Fruit fly (Drosophila melanogaster): ENCODE measurements around the gene rtp.

The rtp gene

DNA sequence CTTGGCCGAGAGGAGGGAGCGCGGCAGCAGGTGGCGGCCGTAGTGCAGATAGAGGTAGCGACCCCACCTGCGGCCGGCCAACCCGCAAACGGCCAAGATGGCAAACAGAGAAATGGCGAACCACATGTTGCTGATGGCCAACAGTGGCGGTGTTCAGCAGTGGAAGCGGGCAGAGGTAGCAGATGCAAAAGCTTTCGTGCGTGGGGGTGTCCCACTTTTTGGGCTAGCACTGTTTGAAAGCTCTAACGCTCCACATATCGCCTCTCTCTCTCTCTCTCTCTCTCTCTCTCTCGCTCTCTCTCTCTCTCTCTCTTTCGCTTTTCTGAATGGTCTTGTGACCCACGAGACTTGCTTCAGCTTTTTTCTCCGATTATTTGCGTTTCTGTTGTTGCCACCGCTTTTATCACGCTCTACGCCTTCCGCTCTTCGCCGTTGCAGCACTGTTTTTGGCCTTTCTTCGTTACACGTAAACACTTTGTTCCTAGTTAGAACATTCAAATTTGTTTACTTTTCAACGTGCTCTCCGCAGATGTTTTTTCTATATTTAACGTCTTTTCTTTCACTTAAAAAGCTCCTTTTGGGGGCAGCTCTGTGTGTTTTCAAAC, 45.7 kb upstream of the rtp start:
- TF ChIP-seq tgo (GFP tag; IDR thresholded peaks at IDR 0.05) (peak; percentile 28; the same call in 1 of the 3 replicates), zen2 (GFP tag; IDR thresholded peaks at IDR 0.05; ENCODE audit: partially characterized antibody) (peak; percentile 71; the same call in 2 of the 3 replicates), Sin3A (optimal IDR thresholded peaks at IDR 0.05) (no peak), HmgZ (tag; optimal IDR thresholded peaks at IDR 0.05) (peak; percentile 27), CG9727 (GFP tag; optimal IDR thresholded peaks at IDR 0.05) (no peak), fd64A (GFP tag; optimal IDR thresholded peaks at IDR 0.05) (no peak), pum (GFP tag; optimal IDR thresholded peaks at IDR 0.05) (no peak), Fer1 (GFP tag; optimal IDR thresholded peaks at IDR 0.05) (no peak), Atf6 (GFP tag; IDR thresholded peaks at IDR 0.05) (peak; percentile 47; the same call in 1 of the 2 replicates), ERR (GFP tag; optimal IDR thresholded peaks at IDR 0.05) (peak; percentile 24), da (GFP tag; optimal IDR thresholded peaks at IDR 0.05) (no peak), CG34224 (GFP tag; IDR thresholded peaks at IDR 0.05; ENCODE audit: partially characterized antibody) (0 out of 3 replicates have a peak, but pooled peaks have one; percentile 32), eyg (GFP tag; optimal IDR thresholded peaks at IDR 0.05) (no peak), vnd (GFP tag; IDR thresholded peaks at IDR 0.05; ENCODE audit: partially characterized antibody) (no peak), Scr (GFP tag; IDR thresholded peaks at IDR 0.05; ENCODE audit: partially characterized antibody) (no peak), CG14441 (GFP tag; IDR thresholded peaks at IDR 0.05) (0 out of 2 replicates have a peak, but pooled peaks have one; percentile 12), Eip74EF (GFP tag; optimal IDR thresholded peaks at IDR 0.05) (no peak), chn (GFP tag; optimal IDR thresholded peaks at IDR 0.05) (no peak), Abd-B (GFP tag; optimal IDR thresholded peaks at IDR 0.05) (no peak), inv (GFP tag; IDR thresholded peaks at IDR 0.05; ENCODE audit: partially characterized antibody) (peak; percentile 19; the same call in 1 of the 2 replicates), Dll (GFP tag; IDR thresholded peaks at IDR 0.05; ENCODE audit: partially characterized antibody) (0 out of 4 replicates have a peak, but pooled peaks have one; percentile 31), shn (GFP tag; optimal IDR thresholded peaks at IDR 0.05) (peak; percentile 32), Taf1 (GFP tag; IDR thresholded peaks at IDR 0.05) (peak; percentile 45; the same call in 1 of the 2 replicates), CG7786 (GFP tag; optimal IDR thresholded peaks at IDR 0.05) (no peak), maf-S (GFP tag; optimal IDR thresholded peaks at IDR 0.05) (no peak), H2.0 (GFP tag; IDR thresholded peaks at IDR 0.05) (peak; percentile 34; the same call in 1 of the 2 replicates), ind (GFP tag; optimal IDR thresholded peaks at IDR 0.05) (peak; percentile 3), gce (GFP tag; IDR thresholded peaks at IDR 0.05) (peak; percentile 49; the same call in 1 of the 3 replicates), MBD-R2 (GFP tag; IDR thresholded peaks at IDR 0.05) (peak; percentile 32; the same call in 1 of the 2 replicates), Opbp (GFP tag; IDR thresholded peaks at IDR 0.05; ENCODE audit: partially characterized antibody) (0 out of 3 replicates have a peak, but pooled peaks have one; percentile 35), lola (GFP tag; optimal IDR thresholded peaks at IDR 0.05) (no peak), Optix (GFP tag; IDR thresholded peaks at IDR 0.05) (0 out of 3 replicates have a peak, but pooled peaks have one; percentile 25), Fer3 (tag; optimal IDR thresholded peaks at IDR 0.05) (no peak), HLH54F (GFP tag; optimal IDR thresholded peaks at IDR 0.05) (peak; percentile 22), Drgx (GFP tag; IDR thresholded peaks at IDR 0.05) (peak; percentile 50; the same call in 1 of the 2 replicates), hkb (optimal IDR thresholded peaks at IDR 0.05) (no peak), hkb (GFP tag; IDR thresholded peaks at IDR 0.05) (peak; percentile 45), pzg (GFP tag; optimal IDR thresholded peaks at IDR 0.05) (no peak), Bdp1 (GFP tag; optimal IDR thresholded peaks at IDR 0.05) (peak; percentile 3), zfh2 (GFP tag; optimal IDR thresholded peaks at IDR 0.05) (peak; percentile 12), psq (GFP tag; optimal IDR thresholded peaks at IDR 0.05) (peak; percentile 84), CG4424 (GFP tag; optimal IDR thresholded peaks at IDR 0.05) (no peak), p53 (GFP tag; optimal IDR thresholded peaks at IDR 0.05) (no peak), nerfin-1 (tag; optimal IDR thresholded peaks at IDR 0.05) (no peak), Myb (GFP tag; optimal IDR thresholded peaks at IDR 0.05) (no peak), CG6272 (GFP tag; IDR thresholded peaks at IDR 0.05) (peak; percentile 46), CG10321 (GFP tag; IDR thresholded peaks at IDR 0.05) (no peak), Adf1 (GFP tag; IDR thresholded peaks at IDR 0.05) (peak; percentile 87), toy (GFP tag; IDR thresholded peaks at IDR 0.05) (no peak; the same call in 1 of the 2 replicates), Gsc (GFP tag; IDR thresholded peaks at IDR 0.05) (no peak)
